Fruit fly (Drosophila melanogaster): ENCODE measurements around the gene CG33116.

The CG33116 gene

DNA sequence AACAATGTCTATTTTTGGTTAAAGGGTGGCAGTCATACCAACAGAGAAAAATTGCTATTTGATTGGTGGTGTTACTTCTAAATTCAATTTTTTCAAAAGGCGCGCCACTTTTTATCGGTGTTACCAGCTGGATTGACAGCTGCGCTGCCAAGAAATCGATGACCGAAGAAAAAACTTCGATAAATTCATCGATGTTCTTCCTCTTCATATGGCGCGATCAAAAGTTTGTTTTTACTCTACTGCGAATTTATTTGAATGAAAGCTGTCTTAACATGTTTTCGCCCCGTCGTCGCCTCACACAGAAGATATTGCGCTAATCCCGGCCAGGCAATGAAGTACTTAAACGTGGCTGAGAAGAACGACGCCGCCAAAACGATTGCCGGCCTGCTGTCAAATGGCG is 35.3 kb upstream of the CG33116 start, which contains the start of gene Top3alpha:
Gene Top3alpha (plus strand): TSS at position 186 of the 400 bp plus-strand sequence.
- TF ChIP-seq CG8159 (tag; optimal IDR thresholded peaks at IDR 0.05), result no peak
- no peak for TF ChIP-seq gl (tag; optimal IDR thresholded peaks at IDR 0.05)
- TF ChIP-seq Pif1A (GFP tag; optimal IDR thresholded peaks at IDR 0.05), result no peak
- TF ChIP-seq CG9948 (tag; optimal IDR thresholded peaks at IDR 0.05), result no peak
- no peak for TF ChIP-seq CG14655 (GFP tag; optimal IDR thresholded peaks at IDR 0.05)
- TF ChIP-seq CG8301 (tag; optimal IDR thresholded peaks at IDR 0.05), result no peak
- TF ChIP-seq CG10348 (GFP tag; IDR thresholded peaks at IDR 0.05), result no peak

DNA sequence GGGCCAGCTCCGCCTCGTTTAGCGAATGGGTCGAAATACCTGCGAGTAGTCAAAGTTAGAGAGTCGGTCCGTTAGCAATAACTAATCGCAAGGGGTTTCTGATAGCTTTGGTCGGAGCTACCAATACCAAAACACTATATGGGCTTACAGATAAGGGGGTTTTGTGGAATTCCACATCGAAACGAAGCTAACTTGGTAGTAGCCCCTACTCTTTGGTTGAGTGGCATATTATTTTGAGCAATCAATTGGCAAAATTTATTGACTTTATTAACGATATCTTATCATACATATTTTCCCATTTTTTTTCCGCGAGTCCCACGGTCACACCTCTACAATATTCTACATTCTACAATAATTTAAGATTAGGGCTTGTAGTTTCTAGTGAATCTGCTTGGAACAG is 27.0 kb upstream of the CG33116 start:
- TF ChIP-seq CG32121 (GFP tag; IDR thresholded peaks at IDR 0.05) (no peak), Ets98B (GFP tag; IDR thresholded peaks at IDR 0.05) (no peak), CG13204 (GFP tag; optimal IDR thresholded peaks at IDR 0.05) (no peak), gl (tag; optimal IDR thresholded peaks at IDR 0.05) (no peak), D1 (tag; optimal IDR thresholded peaks at IDR 0.05) (no peak), Pif1B (GFP tag; optimal IDR thresholded peaks at IDR 0.05) (no peak), CG10348 (GFP tag; IDR thresholded peaks at IDR 0.05) (no peak), CG15710 (tag; optimal IDR thresholded peaks at IDR 0.05) (no peak), CG17806 (tag; optimal IDR thresholded peaks at IDR 0.05) (no peak), CG34367 (tag; optimal IDR thresholded peaks at IDR 0.05) (no peak), rn (GFP tag; IDR thresholded peaks at IDR 0.05) (no peak), Pif1A (GFP tag; optimal IDR thresholded peaks at IDR 0.05) (no peak), EcR (GFP tag; optimal IDR thresholded peaks at IDR 0.05) (no peak), CG8301 (tag; optimal IDR thresholded peaks at IDR 0.05) (no peak), CG9948 (tag; optimal IDR thresholded peaks at IDR 0.05) (no peak), CG8159 (tag; optimal IDR thresholded peaks at IDR 0.05) (no peak), fd96Ca (GFP tag; IDR thresholded peaks at IDR 0.05) (no peak), CG12605 (GFP tag; IDR thresholded peaks at IDR 0.05) (no peak), CG14655 (GFP tag; optimal IDR thresholded peaks at IDR 0.05) (no peak)

DNA sequence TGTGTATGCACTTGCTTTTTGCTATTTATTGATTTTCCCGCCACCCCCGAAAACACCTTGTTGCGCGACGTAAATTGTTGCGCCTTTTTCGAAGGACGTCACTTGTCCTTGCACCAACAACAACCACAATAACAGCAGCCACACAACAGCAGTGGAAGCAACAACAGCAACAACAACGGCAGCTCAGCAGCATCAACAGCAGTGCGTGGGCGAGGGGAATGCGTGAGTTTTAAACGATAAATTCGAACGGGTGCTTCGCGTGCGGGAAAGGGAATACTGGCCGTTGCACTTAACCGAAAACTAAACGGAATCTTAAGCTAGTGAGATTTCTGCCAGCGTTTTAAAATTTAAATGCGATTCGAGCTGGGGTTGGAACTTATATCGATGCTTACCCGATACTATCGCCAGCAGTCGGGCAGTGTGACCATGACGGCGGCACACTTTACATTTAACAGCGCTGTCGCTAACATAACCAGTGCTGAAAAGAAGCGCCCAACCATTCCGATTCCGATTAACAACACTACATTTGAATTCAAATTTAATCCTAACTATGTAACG is 24.8 kb upstream of the CG33116 start, which contains the start of gene cyst:
Gene cyst (minus strand): TSS at position 404 of the 558 bp plus-strand sequence.
- TF ChIP-seq Snoo (tag; optimal IDR thresholded peaks at IDR 0.05) (no peak), CG4496 (GFP tag; IDR thresholded peaks at IDR 0.05) (0 out of 3 replicates have a peak, but pooled peaks have one; percentile 14), Ets98B (GFP tag; IDR thresholded peaks at IDR 0.05) (no peak), CG15710 (tag; optimal IDR thresholded peaks at IDR 0.05) (no peak), CG34367 (tag; optimal IDR thresholded peaks at IDR 0.05) (no peak)

DNA sequence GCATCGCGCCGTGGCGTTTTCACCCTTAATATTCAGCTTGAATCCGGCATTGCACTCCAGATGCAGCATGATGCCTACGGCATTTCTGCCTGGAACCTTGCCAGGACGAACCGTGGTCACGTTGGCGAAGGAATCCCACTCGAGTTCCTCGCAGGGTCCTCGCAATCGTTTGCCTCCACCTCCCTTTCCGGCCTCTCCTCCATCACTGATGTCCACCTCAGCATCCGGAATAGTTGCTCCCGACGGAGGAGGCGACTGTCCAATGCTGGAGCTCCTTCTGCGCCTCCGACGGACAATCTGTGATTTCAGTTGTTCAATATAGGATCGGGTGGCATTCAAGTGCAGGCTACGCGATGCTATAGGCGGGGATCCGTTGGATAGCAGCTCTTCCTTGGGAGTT is 21.1 kb upstream of the CG33116 start:
- TF ChIP-seq CG34367 (tag; optimal IDR thresholded peaks at IDR 0.05), result no peak
- TF ChIP-seq CG13204 (GFP tag; optimal IDR thresholded peaks at IDR 0.05), result no peak
- no peak for TF ChIP-seq CG10348 (GFP tag; IDR thresholded peaks at IDR 0.05)
- TF ChIP-seq Snoo (tag; optimal IDR thresholded peaks at IDR 0.05), result no peak
- TF ChIP-seq EcR (GFP tag; optimal IDR thresholded peaks at IDR 0.05), result no peak
- TF ChIP-seq CG12605 (GFP tag; IDR thresholded peaks at IDR 0.05), result no peak
- no peak for TF ChIP-seq Pif1B (GFP tag; optimal IDR thresholded peaks at IDR 0.05)
- TF ChIP-seq CG8159 (tag; optimal IDR thresholded peaks at IDR 0.05), result no peak
- TF ChIP-seq CG4496 (GFP tag; IDR thresholded peaks at IDR 0.05), result no peak
- TF ChIP-seq D1 (tag; optimal IDR thresholded peaks at IDR 0.05), result no peak
- TF ChIP-seq gl (tag; optimal IDR thresholded peaks at IDR 0.05), result no peak
- no peak for TF ChIP-seq CG32121 (GFP tag; IDR thresholded peaks at IDR 0.05)
- no peak for TF ChIP-seq CG14655 (GFP tag; optimal IDR thresholded peaks at IDR 0.05)
- TF ChIP-seq Pif1A (GFP tag; optimal IDR thresholded peaks at IDR 0.05), result no peak
- TF ChIP-seq CG9948 (tag; optimal IDR thresholded peaks at IDR 0.05), result no peak
- no peak for TF ChIP-seq Ets98B (GFP tag; IDR thresholded peaks at IDR 0.05)
- no peak for TF ChIP-seq fd96Ca (GFP tag; IDR thresholded peaks at IDR 0.05)
- no peak for TF ChIP-seq CG8301 (tag; optimal IDR thresholded peaks at IDR 0.05)
- no peak for TF ChIP-seq CG17806 (tag; optimal IDR thresholded peaks at IDR 0.05)
- TF ChIP-seq rn (GFP tag; IDR thresholded peaks at IDR 0.05), result no peak

DNA sequence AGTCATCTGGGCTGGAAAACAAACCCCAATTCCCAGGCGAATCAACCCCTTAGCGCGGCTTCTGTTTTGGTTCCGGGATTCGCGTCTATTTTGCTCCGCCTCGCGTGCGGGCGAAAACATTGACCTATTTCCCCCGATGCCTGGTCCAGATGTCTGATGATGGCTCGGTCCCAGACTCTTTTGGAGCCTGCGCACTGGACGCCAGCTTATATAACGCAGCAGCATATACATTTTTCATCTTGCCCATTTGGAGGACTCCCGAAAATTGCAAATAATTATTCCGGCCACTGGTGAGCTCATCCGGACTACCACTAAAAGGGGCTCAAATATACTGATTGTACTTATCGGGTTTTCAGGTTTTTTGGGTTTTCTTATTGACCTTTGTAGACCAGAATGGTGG is 17.2 kb upstream of the CG33116 start:
- TF ChIP-seq CG4496 (GFP tag; IDR thresholded peaks at IDR 0.05), result no peak
- TF ChIP-seq CG13204 (GFP tag; optimal IDR thresholded peaks at IDR 0.05), result no peak
- TF ChIP-seq Snoo (tag; optimal IDR thresholded peaks at IDR 0.05), result no peak
- no peak for TF ChIP-seq CG8159 (tag; optimal IDR thresholded peaks at IDR 0.05)
- no peak for TF ChIP-seq CG10348 (GFP tag; IDR thresholded peaks at IDR 0.05)
- TF ChIP-seq CG15710 (tag; optimal IDR thresholded peaks at IDR 0.05), result no peak
- TF ChIP-seq CG14655 (GFP tag; optimal IDR thresholded peaks at IDR 0.05), result no peak
- no peak for TF ChIP-seq fd96Ca (GFP tag; IDR thresholded peaks at IDR 0.05)
- TF ChIP-seq Pif1A (GFP tag; optimal IDR thresholded peaks at IDR 0.05), result no peak
- TF ChIP-seq CG8301 (tag; optimal IDR thresholded peaks at IDR 0.05), result no peak
- TF ChIP-seq Ets98B (GFP tag; IDR thresholded peaks at IDR 0.05), result no peak
- TF ChIP-seq gl (tag; optimal IDR thresholded peaks at IDR 0.05), result no peak
- no peak for TF ChIP-seq CG17806 (tag; optimal IDR thresholded peaks at IDR 0.05)
- no peak for TF ChIP-seq CG34367 (tag; optimal IDR thresholded peaks at IDR 0.05)
- no peak for TF ChIP-seq CG32121 (GFP tag; IDR thresholded peaks at IDR 0.05)
- TF ChIP-seq CG9948 (tag; optimal IDR thresholded peaks at IDR 0.05), result no peak
- TF ChIP-seq rn (GFP tag; IDR thresholded peaks at IDR 0.05), result no peak
- TF ChIP-seq D1 (tag; optimal IDR thresholded peaks at IDR 0.05), result no peak

DNA sequence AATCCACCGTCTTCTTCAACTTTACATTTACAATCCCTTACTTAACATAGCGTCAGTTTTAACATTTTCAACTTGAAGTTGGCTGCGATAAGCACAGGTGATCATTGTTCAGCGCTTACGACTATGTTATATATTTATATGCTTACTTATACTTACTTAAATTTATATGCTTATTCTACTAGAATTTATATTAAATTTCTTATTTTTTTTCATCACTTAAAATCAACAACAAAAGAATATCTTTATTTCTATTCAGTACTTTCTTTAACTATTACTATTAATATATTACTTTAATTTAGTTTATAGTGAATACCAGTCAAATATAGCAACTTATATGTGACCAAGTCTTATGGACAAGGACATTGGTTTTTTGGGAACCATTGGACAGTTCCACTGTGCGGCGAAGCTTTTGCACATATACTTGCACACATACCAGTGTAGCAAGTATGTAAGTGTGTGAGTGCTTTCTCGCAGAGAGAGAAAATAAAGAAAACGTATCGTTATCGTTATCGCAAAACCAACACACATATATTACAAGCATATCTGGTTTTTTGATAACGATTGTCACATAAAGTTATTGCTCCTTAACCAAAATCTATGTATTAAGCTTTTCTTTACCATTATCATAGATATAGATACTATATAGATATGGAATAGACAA is 16.0 kb upstream of the CG33116 start, which contains the start of gene Hasp:
Gene Hasp (minus strand): TSS at position 51 of the 661 bp plus-strand sequence.
- no peak for TF ChIP-seq rn (GFP tag; IDR thresholded peaks at IDR 0.05)
- peak; percentile 13; the same call in 1 of the 3 replicates for TF ChIP-seq CG4496 (GFP tag; IDR thresholded peaks at IDR 0.05)
- no peak for TF ChIP-seq D1 (tag; optimal IDR thresholded peaks at IDR 0.05)
- TF ChIP-seq CG15710 (tag; optimal IDR thresholded peaks at IDR 0.05), result peak; percentile 18
- no peak for TF ChIP-seq fd96Ca (GFP tag; IDR thresholded peaks at IDR 0.05)
- peak; percentile 21 for TF ChIP-seq Ets98B (GFP tag; IDR thresholded peaks at IDR 0.05)
- TF ChIP-seq Pif1B (GFP tag; optimal IDR thresholded peaks at IDR 0.05), result peak; percentile 13
- TF ChIP-seq CG8159 (tag; optimal IDR thresholded peaks at IDR 0.05), result no peak

Data from whole organism, pupa.